Fruit fly (Drosophila melanogaster): ENCODE data around the gene CG44325.
A peak's percentile ranks its signal among the peaks of the same experiment; 100 is the strongest.

The CG44325 gene

dm6 chrX:9128012-9128280, 49.6 kb upstream of the CG44325 start (continued):
- no peak for TF ChIP-seq CHES-1-like (GFP tag; optimal IDR thresholded peaks at IDR 0.05)
- no peak for TF ChIP-seq ind (GFP tag; optimal IDR thresholded peaks at IDR 0.05)
- TF ChIP-seq CG12155 (GFP tag; optimal IDR thresholded peaks at IDR 0.05) = no peak
- no peak for TF ChIP-seq CG33557 (GFP tag; optimal IDR thresholded peaks at IDR 0.05)
- TF ChIP-seq CG18011 (GFP tag; optimal IDR thresholded peaks at IDR 0.05) = no peak
- no peak for TF ChIP-seq trh (GFP tag; optimal IDR thresholded peaks at IDR 0.05)
- TF ChIP-seq sisA (GFP tag; IDR thresholded peaks at IDR 0.05) = no peak
- no peak for TF ChIP-seq CG7745 (tag; optimal IDR thresholded peaks at IDR 0.05)
- no peak for TF ChIP-seq CG14050 (GFP tag; IDR thresholded peaks at IDR 0.05)
- TF ChIP-seq CG10654 (GFP tag; optimal IDR thresholded peaks at IDR 0.05) = no peak
- no peak for TF ChIP-seq Myb (GFP tag; optimal IDR thresholded peaks at IDR 0.05)
- TF ChIP-seq CG4820 (GFP tag; optimal IDR thresholded peaks at IDR 0.05) = no peak
- TF ChIP-seq Usf (GFP tag; optimal IDR thresholded peaks at IDR 0.05) = no peak
- no peak for TF ChIP-seq CG11085 (GFP tag; IDR thresholded peaks at IDR 0.05)
- TF ChIP-seq Hey (tag; optimal IDR thresholded peaks at IDR 0.05) = no peak
- no peak for TF ChIP-seq bcd (GFP tag; optimal IDR thresholded peaks at IDR 0.05)
- TF ChIP-seq sens (GFP tag) = peak; percentile 52
- no peak for TF ChIP-seq Ptx1 (GFP tag; IDR thresholded peaks at IDR 0.05)
- no peak for TF ChIP-seq p53 (GFP tag; optimal IDR thresholded peaks at IDR 0.05)
- TF ChIP-seq Mrtf (GFP tag; IDR thresholded peaks at IDR 0.05) = no peak
- TF ChIP-seq seq (GFP tag; IDR thresholded peaks at IDR 0.05) = no peak
- TF ChIP-seq CG7357 (GFP tag; IDR thresholded peaks at IDR 0.05) = no peak
- no peak for TF ChIP-seq gro (GFP tag; optimal IDR thresholded peaks at IDR 0.05)
- TF ChIP-seq CG30020 (tag; optimal IDR thresholded peaks at IDR 0.05) = no peak
- TF ChIP-seq dmrt99B (tag; optimal IDR thresholded peaks at IDR 0.05) = no peak
- no peak for TF ChIP-seq fu2 (GFP tag; optimal IDR thresholded peaks at IDR 0.05)
- TF ChIP-seq fd102C (GFP tag; optimal IDR thresholded peaks at IDR 0.05) = no peak
- TF ChIP-seq CG15073 (GFP tag; optimal IDR thresholded peaks at IDR 0.05) = no peak
- TF ChIP-seq Atf3 (GFP tag; optimal IDR thresholded peaks at IDR 0.05) = no peak
- TF ChIP-seq CkIIα-i1 (GFP tag; IDR thresholded peaks at IDR 0.05) = no peak
- TF ChIP-seq tll (GFP tag; optimal IDR thresholded peaks at IDR 0.05) = no peak
- no peak for TF ChIP-seq Gsc (GFP tag; IDR thresholded peaks at IDR 0.05)
- TF ChIP-seq D19B (GFP tag; optimal IDR thresholded peaks at IDR 0.05) = no peak
- no peak for TF ChIP-seq CG3407 (GFP tag; optimal IDR thresholded peaks at IDR 0.05)
- TF ChIP-seq al (GFP tag; IDR thresholded peaks at IDR 0.05) = no peak
- TF ChIP-seq bowl (GFP tag; IDR thresholded peaks at IDR 0.05) = no peak
- no peak for TF ChIP-seq so (GFP tag; IDR thresholded peaks at IDR 0.05)
- peak; percentile 38; the same call in 2 of the 3 replicates for TF ChIP-seq row (GFP tag; IDR thresholded peaks at IDR 0.05)
- TF ChIP-seq CG14667 (GFP tag; IDR thresholded peaks at IDR 0.05) = no peak
- TF ChIP-seq Dll (GFP tag; IDR thresholded peaks at IDR 0.05; ENCODE audit: partially characterized antibody) = peak; percentile 48; the same call in 2 of the 4 replicates
- TF ChIP-seq CG4282 (GFP tag; optimal IDR thresholded peaks at IDR 0.05) = no peak
- TF ChIP-seq CG31224 (GFP tag; IDR thresholded peaks at IDR 0.05) = no peak
- no peak for TF ChIP-seq psq (GFP tag; optimal IDR thresholded peaks at IDR 0.05)
- TF ChIP-seq CG43689 (GFP tag; IDR thresholded peaks at IDR 0.05) = no peak
- TF ChIP-seq Scr (GFP tag; IDR thresholded peaks at IDR 0.05; ENCODE audit: partially characterized antibody) = 0 out of 2 replicates have a peak, but pooled peaks have one; percentile 38
- no peak for TF ChIP-seq ranshi (GFP tag; IDR thresholded peaks at IDR 0.05)
- TF ChIP-seq Oaz (GFP tag; IDR thresholded peaks at IDR 0.05) = no peak
- TF ChIP-seq CG2678 (tag; optimal IDR thresholded peaks at IDR 0.05) = no peak
- no peak for TF ChIP-seq CG14965 (GFP tag; optimal IDR thresholded peaks at IDR 0.05; ENCODE audit: borderline replicate concordance)
- TF ChIP-seq fru (optimal IDR thresholded peaks at IDR 0.05) = no peak
- no peak for TF ChIP-seq CG17359 (tag; optimal IDR thresholded peaks at IDR 0.05)
- no peak for TF ChIP-seq CG11696 (GFP tag; IDR thresholded peaks at IDR 0.05)
- TF ChIP-seq Dp (GFP tag; optimal IDR thresholded peaks at IDR 0.05) = no peak
- no peak for TF ChIP-seq CG14860 (GFP tag; IDR thresholded peaks at IDR 0.05; ENCODE audit: partially characterized antibody)

All from whole organism, embryonic.